Worm (Caenorhabditis elegans) whole organism, young adult: ENCODE data around the gene K08F8.15.
A peak's percentile ranks its signal among the peaks of the same experiment; 100 is the strongest.

Experiments used
- B0035.1 ChIP-seq: sonication (generic microtip); optimal IDR thresholded peaks from 2 replicates; lab custom pipeline; 2016; ENCODE audit warnings: missing genetic modification characterization, mild to moderate bottlenecking, missing compliant biosample characterization, missing genotype, missing genetic modification reagents
- B0261.1 ChIP-seq: sonication (generic microtip); optimal IDR thresholded peaks from 2 replicates; lab custom pipeline; 2016; ENCODE audit warnings: mild to moderate bottlenecking, missing genetic modification characterization, moderate library complexity, missing compliant biosample characterization
- C06A6.2 ChIP-seq: fragments of 200-800 bp; sonication (Bioruptor generic); conservative IDR thresholded peaks from 2 replicates; pipeline ENCODE4 v1.3.6; 2022; ENCODE audit warnings: missing genetic modification characterization, missing compliant biosample characterization
- F39B2.1 ChIP-seq: fragments of 200-800 bp; sonication (Bioruptor generic); IDR thresholded peaks from 2 replicates; pipeline ENCODE4 v1.3.6; 2022; ENCODE audit warnings: missing genetic modification reagents, missing genetic modification characterization, missing compliant biosample characterization
- F52B5.7 ChIP-seq: sonication (generic microtip); optimal IDR thresholded peaks from 2 replicates; lab custom pipeline; 2016; ENCODE audit warnings: mild to moderate bottlenecking, missing genetic modification characterization, missing compliant biosample characterization
- K12H6.12 ChIP-seq: fragments of 200-800 bp; sonication (Bioruptor generic); optimal IDR thresholded peaks from 2 replicates; lab custom pipeline; 2018; ENCODE audit warnings: mild to moderate bottlenecking, missing genetic modification characterization, missing compliant biosample characterization
- T26A5.8 ChIP-seq: sonication (generic microtip); optimal IDR thresholded peaks from 2 replicates; lab custom pipeline; 2016; ENCODE audit warnings: missing genetic modification characterization, missing compliant biosample characterization
- Y53G8AR.9 ChIP-seq: fragments of 200-800 bp; sonication (Bioruptor generic); conservative IDR thresholded peaks from 2 replicates; pipeline ENCODE4 v1.3.6; 2022; ENCODE audit warnings: missing genetic modification reagents, missing genetic modification characterization, missing compliant biosample characterization
- ZK185.1 ChIP-seq: sonication (generic microtip); optimal IDR thresholded peaks from 2 replicates; lab custom pipeline; 2016; ENCODE audit warnings: mild to moderate bottlenecking, missing genetic modification characterization, missing compliant biosample characterization; ENCODE audit not compliant: poor library complexity, severe bottlenecking
- aptf-2 ChIP-seq: fragments of 200-800 bp; sonication (Bioruptor generic); conservative IDR thresholded peaks from 2 replicates; pipeline ENCODE4 v1.3.6; 2022; ENCODE audit warnings: missing genetic modification reagents, missing genetic modification characterization, missing compliant biosample characterization
- atf-7 ChIP-seq: sonication (generic microtip); optimal IDR thresholded peaks from 2 replicates; lab custom pipeline; 2017; ENCODE audit warnings: mild to moderate bottlenecking, missing genetic modification characterization, missing compliant biosample characterization
- athp-1 ChIP-seq: sonication (generic microtip); optimal IDR thresholded peaks from 2 replicates; lab custom pipeline; 2017; ENCODE audit warnings: mild to moderate bottlenecking, missing genetic modification characterization, missing compliant biosample characterization
- bed-1 ChIP-seq: fragments of 200-800 bp; sonication (Bioruptor generic); IDR thresholded peaks from 2 replicates; pipeline ENCODE4 v1.3.6; 2022; ENCODE audit warnings: missing genetic modification reagents, missing genetic modification characterization, missing compliant biosample characterization
- ccch-3 ChIP-seq: fragments of 200-800 bp; sonication (Bioruptor generic); optimal IDR thresholded peaks from 2 replicates; lab custom pipeline; 2018; ENCODE audit warnings: mild to moderate bottlenecking, missing genetic modification characterization, missing compliant biosample characterization
- cebp-1 ChIP-seq, 2 experiments: fragments of 200-800 bp in 1 of 2; sonication (Bioruptor generic) in 1 of 2; sonication (generic microtip) in 1 of 2; IDR thresholded peaks in 1 of 2; optimal IDR thresholded peaks in 1 of 2; 2 replicates each; pipeline versions ENCODE4 v1.3.6 to Lab custom; 2017 to 2022; ENCODE audit warnings: missing compliant biosample characterization in 2 of 2, missing genetic modification characterization in 2 of 2, mild to moderate bottlenecking in 1 of 2, missing genetic modification reagents in 1 of 2, moderate library complexity in 1 of 2
- ceh-40 ChIP-seq: fragments of 200-800 bp; sonication (Bioruptor generic); IDR thresholded peaks from 2 replicates; pipeline ENCODE4 v1.3.6; 2022; ENCODE audit warnings: missing genetic modification characterization, missing compliant biosample characterization
- ceh-58 ChIP-seq: fragments of 200-800 bp; sonication (Bioruptor generic); IDR thresholded peaks from 2 replicates; pipeline ENCODE4 v1.3.6; 2022; ENCODE audit warnings: missing genetic modification characterization, missing compliant biosample characterization
- ceh-91 ChIP-seq: fragments of 200-800 bp; sonication (Bioruptor generic); IDR thresholded peaks from 2 replicates; pipeline ENCODE4 v1.3.6; 2022; ENCODE audit warnings: missing genetic modification reagents, missing genetic modification characterization, missing compliant biosample characterization
- die-1 ChIP-seq: sonication (generic microtip); optimal IDR thresholded peaks from 2 replicates; lab custom pipeline; 2016; ENCODE audit warnings: missing genotype, mild to moderate bottlenecking, missing genetic modification characterization, missing compliant biosample characterization
- dpff-1 ChIP-seq: sonication (generic microtip); optimal IDR thresholded peaks from 2 replicates; lab custom pipeline; 2017; ENCODE audit warnings: mild to moderate bottlenecking, missing genetic modification characterization, missing compliant biosample characterization
- egl-18 ChIP-seq: fragments of 200-800 bp; sonication (Bioruptor generic); IDR thresholded peaks from 2 replicates; pipeline ENCODE4 v1.3.6; 2022; ENCODE audit warnings: missing genetic modification reagents, missing genetic modification characterization, missing compliant biosample characterization
- gei-17 ChIP-seq: fragments of 200-800 bp; sonication (Bioruptor generic); optimal IDR thresholded peaks from 2 replicates; lab custom pipeline; 2018; ENCODE audit warnings: mild to moderate bottlenecking, missing genetic modification characterization, missing compliant biosample characterization
- let-526 ChIP-seq: fragments of 200-800 bp; sonication (Bioruptor generic); IDR thresholded peaks from 2 replicates; pipeline ENCODE4 v1.3.6; 2022; ENCODE audit warnings: missing genetic modification reagents, missing genetic modification characterization, missing compliant biosample characterization
- let-607 ChIP-seq, 2 experiments: fragments of 200-800 bp in 1 of 2; sonication (Bioruptor generic) in 1 of 2; sonication (generic microtip) in 1 of 2; optimal IDR thresholded peaks; 2 replicates each; lab custom pipeline; 2016 to 2018; ENCODE audit warnings: mild to moderate bottlenecking in 2 of 2, missing compliant biosample characterization in 2 of 2, missing genetic modification characterization in 2 of 2, moderate library complexity in 2 of 2, missing genotype in 1 of 2
- lin-35 ChIP-seq, 3 experiments: fragments of 150-350 bp in 2 of 3; sonication (generic microtip) in 1 of 3; optimal IDR thresholded peaks; 2 replicates each; lab custom pipeline; 2014 to 2018; ENCODE audit warnings: missing biosample characterization in 3 of 3, missing genetic modification characterization in 3 of 3, missing genetic modification reagents in 3 of 3
- lir-1 ChIP-seq: fragments of 200-800 bp; sonication (Bioruptor generic); conservative IDR thresholded peaks from 2 replicates; pipeline ENCODE4 v1.3.6; 2022; ENCODE audit warnings: missing genetic modification reagents, missing genetic modification characterization, missing compliant biosample characterization
- lsy-27 ChIP-seq: sonication (generic microtip); optimal IDR thresholded peaks from 2 replicates; lab custom pipeline; 2017; ENCODE audit warnings: missing genetic modification characterization, mild to moderate bottlenecking, missing compliant biosample characterization, antibody characterized with exemption, missing genotype, borderline replicate concordance; ENCODE audit not compliant: insufficient read depth
- nhr-179 ChIP-seq: sonication (generic microtip); optimal IDR thresholded peaks from 2 replicates; lab custom pipeline; 2016; ENCODE audit warnings: mild to moderate bottlenecking, missing genetic modification characterization, missing compliant biosample characterization
- nhr-90 ChIP-seq: sonication (generic microtip); optimal IDR thresholded peaks from 2 replicates; lab custom pipeline; 2016; ENCODE audit warnings: missing genotype, mild to moderate bottlenecking, missing genetic modification characterization, missing compliant biosample characterization
- rcor-1 ChIP-seq: fragments of 200-800 bp; sonication (Bioruptor generic); IDR thresholded peaks from 2 replicates; pipeline ENCODE4 v1.3.6; 2022; ENCODE audit warnings: missing genetic modification reagents, missing genetic modification characterization, missing compliant biosample characterization
- rec-8 ChIP-seq, 2 experiments: sonication (generic microtip); optimal IDR thresholded peaks; 2 replicates each; lab custom pipeline; 2016; ENCODE audit warnings: mild to moderate bottlenecking in 2 of 2, missing genetic modification characterization in 2 of 2, missing genetic modification reagents in 2 of 2, missing genotype in 2 of 2, missing biosample characterization in 1 of 2, missing compliant biosample characterization in 1 of 2, moderate library complexity in 1 of 2
- repo-1 ChIP-seq: sonication (generic microtip); optimal IDR thresholded peaks from 2 replicates; lab custom pipeline; 2017; ENCODE audit warnings: mild to moderate bottlenecking, missing genetic modification characterization, missing compliant biosample characterization
- sea-2 ChIP-seq: fragments of 200-800 bp; sonication (Bioruptor generic); IDR thresholded peaks from 2 replicates; pipeline ENCODE4 v1.3.6; 2022; ENCODE audit warnings: missing genetic modification characterization, missing compliant biosample characterization
- snpc-1.3 ChIP-seq: sonication (generic microtip); optimal IDR thresholded peaks from 2 replicates; lab custom pipeline; 2017; ENCODE audit warnings: missing genetic modification characterization, mild to moderate bottlenecking, missing compliant biosample characterization, antibody characterized with exemption, moderate library complexity, missing genotype, missing genetic modification reagents; ENCODE audit not compliant: insufficient read depth
- snpc-4 ChIP-seq, 5 experiments: fragments of 150-350 bp in 1 of 5; sonication (generic microtip) in 4 of 5; optimal IDR thresholded peaks; 2 replicates each; lab custom pipeline; 2014 to 2018; ENCODE audit warnings: missing genetic modification characterization in 5 of 5, missing biosample characterization in 3 of 5, antibody characterized with exemption in 2 of 5, mild to moderate bottlenecking in 2 of 5, missing compliant biosample characterization in 2 of 5, missing genotype in 2 of 5, moderate library complexity in 2 of 5, missing genetic modification reagents in 1 of 5
- tbp1 ChIP-seq: fragments of 200-800 bp; sonication (Bioruptor generic); optimal IDR thresholded peaks from 2 replicates; lab custom pipeline; 2018; ENCODE audit warnings: mild to moderate bottlenecking, missing genetic modification characterization, missing compliant biosample characterization
- tbx-9 ChIP-seq: sonication (generic microtip); optimal IDR thresholded peaks from 2 replicates; lab custom pipeline; 2016; ENCODE audit warnings: borderline replicate concordance, missing genetic modification characterization, inconsistent platforms, missing compliant biosample characterization
- unc-130 ChIP-seq: sonication (generic microtip); optimal IDR thresholded peaks from 2 replicates; lab custom pipeline; 2016; ENCODE audit warnings: missing genetic modification reagents, missing genetic modification characterization, missing compliant biosample characterization
- zim-3 ChIP-seq: sonication (generic microtip); optimal IDR thresholded peaks from 2 replicates; lab custom pipeline; 2017; ENCODE audit warnings: mild to moderate bottlenecking, missing genetic modification characterization, moderate library complexity, missing compliant biosample characterization
- ztf-18 ChIP-seq: sonication (generic microtip); optimal IDR thresholded peaks from 2 replicates; lab custom pipeline; 2016; ENCODE audit warnings: missing genotype, mild to moderate bottlenecking, missing genetic modification characterization, missing compliant biosample characterization
- ztf-26 ChIP-seq: sonication (generic microtip); optimal IDR thresholded peaks from 2 replicates; lab custom pipeline; 2017; ENCODE audit warnings: missing genetic modification characterization, missing compliant biosample characterization

K08F8.15 gene

DNA sequence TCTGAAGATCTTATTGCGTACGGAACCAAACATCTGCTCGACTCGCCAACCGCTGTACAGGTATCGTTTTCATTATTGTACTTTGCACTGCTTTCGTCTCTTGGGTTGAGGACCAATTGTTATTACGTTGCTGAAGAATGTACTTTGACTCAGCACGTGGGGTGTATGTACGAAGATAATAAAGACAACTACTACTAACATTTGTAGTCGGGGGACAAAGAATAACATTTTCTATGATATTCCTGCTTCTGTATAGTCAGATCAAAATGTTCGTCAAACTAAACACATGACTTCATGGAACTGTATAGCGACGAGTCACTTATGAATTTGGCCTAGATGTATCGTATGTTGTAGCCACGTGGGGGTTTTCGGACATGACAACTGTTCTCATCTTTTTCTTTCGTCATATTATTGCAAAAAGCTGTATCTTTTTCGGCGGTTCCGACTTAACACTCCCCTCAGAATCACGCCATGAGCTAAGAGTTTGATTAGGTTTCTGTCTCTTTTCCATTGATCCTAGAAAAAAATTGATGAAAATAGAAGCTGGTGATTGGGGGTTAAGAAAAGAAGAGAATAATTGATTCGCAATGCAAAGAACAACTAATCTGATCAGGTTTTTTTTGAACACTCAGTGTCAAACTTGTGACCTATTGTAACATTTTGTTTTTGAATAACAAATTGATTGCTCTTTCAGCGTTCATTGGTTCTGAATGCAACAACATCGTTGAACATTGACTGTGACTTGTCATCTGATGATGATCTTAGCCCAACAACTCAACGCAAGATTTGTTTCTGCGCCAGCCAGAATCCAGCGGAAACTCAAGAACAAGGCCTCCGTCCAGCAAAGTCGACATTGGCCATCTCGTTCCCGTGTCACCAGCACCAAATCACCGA lies 21.8 kb upstream of the K08F8.15 start (continued):
- TF ChIP-seq egl-18, result no peak
- TF ChIP-seq cebp-1 (GFP tag; IDR thresholded peaks at IDR 0.05; lab: Robert Waterston, UW), result peak; percentile 7; the same call in 1 of the 2 replicates
- peak; percentile 39 for TF ChIP-seq cebp-1 (tag; optimal IDR thresholded peaks at IDR 0.05; lab: Kevin White, UChicago)
- TF ChIP-seq let-526, result peak; percentile 60
- TF ChIP-seq ztf-26 (tag; lab: Kevin White, UChicago), result peak; percentile 37
- no peak for TF ChIP-seq ccch-3 (GFP tag; lab: Kevin White, UChicago)
- TF ChIP-seq snpc-1.3 (tag; lab: Kevin White, UChicago), result no peak
- TF ChIP-seq tbx-9 (tag; lab: Kevin White, UChicago), result no peak
- no peak for TF ChIP-seq nhr-90 (tag; lab: Kevin White, UChicago)
- no peak for TF ChIP-seq snpc-4 (GFP tag; optimal IDR thresholded peaks at IDR 0.05; lab: Kevin White, UChicago)
- peak in 1 of 4 experiments; percentile 41 for TF ChIP-seq snpc-4 (tag; optimal IDR thresholded peaks at IDR 0.05; lab: Kevin White, UChicago)
- no peak for TF ChIP-seq B0261.1 (tag; lab: Kevin White, UChicago)
- no peak for TF ChIP-seq bed-1 (GFP tag; lab: Robert Waterston, UW)
- peak; percentile 34; the same call in 1 of the 2 replicates for TF ChIP-seq rcor-1 (GFP tag; lab: Robert Waterston, UW)

DNA sequence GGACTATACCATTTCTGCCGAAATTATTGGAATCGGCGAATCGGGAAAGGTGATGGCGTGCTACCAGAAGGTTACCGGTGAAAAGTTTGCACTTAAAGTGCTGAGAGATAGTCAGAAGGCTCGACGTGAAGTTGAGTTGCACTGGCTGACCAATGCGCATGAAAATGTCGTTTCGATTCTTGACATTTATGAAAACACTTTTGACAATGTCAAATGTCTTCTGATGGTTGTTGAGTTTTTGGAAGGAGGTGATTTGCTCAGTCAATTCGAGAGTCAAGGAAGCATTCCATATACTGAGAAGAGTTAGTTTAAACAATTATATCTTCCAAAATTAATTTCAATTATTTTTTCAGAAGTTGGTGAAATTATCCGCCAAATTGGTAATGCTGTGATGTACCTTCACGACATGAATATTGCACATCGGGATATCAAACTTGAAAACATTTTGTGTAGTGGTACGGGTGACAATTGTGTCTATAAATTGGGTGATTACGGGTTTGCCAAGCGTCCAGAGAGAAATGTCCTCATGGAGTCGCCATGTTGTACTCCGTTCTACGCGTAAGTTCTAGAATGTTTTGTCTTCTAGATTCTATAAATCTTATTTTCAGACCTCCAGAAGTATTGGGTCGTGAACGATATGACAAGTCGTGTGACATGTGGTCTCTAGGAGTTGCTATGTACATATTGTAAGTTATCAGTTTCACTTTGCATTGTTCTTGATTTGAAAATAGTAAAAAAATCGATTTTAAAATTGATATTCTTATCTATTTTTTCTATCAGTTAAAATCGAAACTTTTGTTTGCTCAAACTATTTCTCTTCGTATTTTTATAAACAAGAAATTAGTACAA lies 20.9 kb upstream of the K08F8.15 start:
- TF ChIP-seq Y53G8AR.9 (GFP tag; lab: Robert Waterston, UW) (peak; percentile 5; the same call in 1 of the 2 replicates), K12H6.12 (tag; lab: Kevin White, UChicago) (no peak), lsy-27 (tag; lab: Kevin White, UChicago) (no peak), sea-2 (GFP tag; lab: Robert Waterston, UW) (no peak), dpff-1 (tag; lab: Kevin White, UChicago) (no peak), F52B5.7 (tag; lab: Kevin White, UChicago) (no peak), bed-1 (GFP tag; lab: Robert Waterston, UW) (no peak), ZK185.1 (peak; percentile 26), let-607 (tag; optimal IDR thresholded peaks at IDR 0.05; lab: Kevin White, UChicago) (no peak), B0035.1 (tag; lab: Kevin White, UChicago) (no peak), F39B2.1 (GFP tag; lab: Robert Waterston, UW) (no peak), ceh-58 (GFP tag; lab: Robert Waterston, UW) (no peak), repo-1 (tag; lab: Kevin White, UChicago) (peak; percentile 50), unc-130 (GFP tag; lab: Kevin White, UChicago) (no peak), ceh-40 (GFP tag; lab: Robert Waterston, UW) (no peak), gei-17 (no peak), atf-7 (tag; lab: Kevin White, UChicago) (no peak), rcor-1 (GFP tag; lab: Robert Waterston, UW) (no peak), C06A6.2 (GFP tag; lab: Robert Waterston, UW) (peak; percentile 11; the same call in 1 of the 2 replicates), nhr-179 (tag; lab: Kevin White, UChicago) (no peak), lin-35 (GFP tag; optimal IDR thresholded peaks at IDR 0.05; lab: Kevin White, UChicago) (no peak), ceh-91 (GFP tag; lab: Robert Waterston, UW) (no peak), lir-1 (no peak), T26A5.8 (tag; lab: Kevin White, UChicago) (no peak), zim-3 (tag; lab: Kevin White, UChicago) (no peak), die-1 (tag; lab: Kevin White, UChicago) (no peak), tbp1 (GFP tag; lab: Kevin White, UChicago) (no peak), aptf-2 (GFP tag; lab: Robert Waterston, UW) (no peak), rec-8 (tag; optimal IDR thresholded peaks at IDR 0.05; lab: Kevin White, UChicago) (no peak), ztf-18 (tag; lab: Kevin White, UChicago) (no peak), athp-1 (no peak)
